Fruit fly (Drosophila melanogaster): ENCODE data around the gene CG13843.

DNA sequence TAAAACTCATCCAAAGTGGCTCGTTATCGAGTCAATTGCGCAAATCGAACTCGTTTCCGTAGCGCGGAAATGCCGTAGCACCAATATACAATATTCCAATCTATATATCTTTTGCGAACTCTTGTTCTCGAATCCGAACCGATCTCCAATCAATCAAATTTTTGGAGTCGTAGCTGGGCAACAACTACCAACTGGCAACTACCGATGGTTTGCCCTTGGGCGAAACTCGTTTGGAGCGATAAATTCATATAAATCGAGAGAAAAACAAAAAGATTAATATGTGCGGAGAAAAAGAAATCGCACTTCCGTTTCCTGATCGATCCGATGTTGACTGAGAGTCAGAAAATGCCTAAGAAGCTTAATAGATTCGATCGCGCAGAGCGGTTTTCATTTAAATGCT is 43.6 kb upstream of the CG13843 start:
- no peak for TF ChIP-seq Myc (optimal IDR thresholded peaks at IDR 0.05)
- TF ChIP-seq h (optimal IDR thresholded peaks at IDR 0.05) = no peak
- no peak for TF ChIP-seq psq (optimal IDR thresholded peaks at IDR 0.05)
- no peak for TF ChIP-seq Sin3A (optimal IDR thresholded peaks at IDR 0.05)
- no peak for TF ChIP-seq ttk (optimal IDR thresholded peaks at IDR 0.05)
- TF ChIP-seq insv (optimal IDR thresholded peaks at IDR 0.05) = no peak

Data from Kc167 (cell line).